Worm (Caenorhabditis elegans) whole organism, L4 larva: ENCODE measurements around the gene nmr-1.

Experiments
- D1046.2 ChIP-seq: fragments of 200-800 bp; sonication (Bioruptor generic); IDR thresholded peaks from 2 replicates; pipeline ENCODE4 v1.3.6; 2022; ENCODE audit warnings: missing genetic modification characterization, missing compliant biosample characterization
- F49E8.2 ChIP-seq: sonication (generic microtip); optimal IDR thresholded peaks from 2 replicates; lab custom pipeline; 2016; ENCODE audit warnings: missing compliant biosample characterization, mild to moderate bottlenecking, missing genetic modification characterization, borderline replicate concordance
- Y105C5A.15 ChIP-seq: fragments of 200-800 bp; sonication (Bioruptor generic); IDR thresholded peaks from 2 replicates; pipeline ENCODE4 v1.3.6; 2022; ENCODE audit warnings: missing genetic modification characterization, missing compliant biosample characterization
- Y75B8A.6 ChIP-seq: fragments of 200-800 bp; sonication (Bioruptor generic); IDR thresholded peaks from 2 replicates; pipeline ENCODE4 v1.3.6; 2022; ENCODE audit warnings: missing genetic modification reagents, missing genetic modification characterization, missing compliant biosample characterization
- ZK337.2 ChIP-seq: fragments of 200-800 bp; sonication (Bioruptor generic); IDR thresholded peaks from 2 replicates; pipeline ENCODE4 v1.3.6; 2022; ENCODE audit warnings: missing genetic modification reagents, missing genetic modification characterization, missing compliant biosample characterization
- ZK546.5 ChIP-seq, 2 experiments: sonication (generic microtip); optimal IDR thresholded peaks; 2 replicates each; lab custom pipeline; 2017; ENCODE audit warnings: missing biosample characterization in 2 of 2, missing genetic modification characterization in 2 of 2
- aha-1 ChIP-seq: fragments of 150-350 bp; peaks from one replicate; lab custom pipeline; 2014; ENCODE audit warnings: missing biosample characterization, missing genetic modification characterization
- ceh-82 ChIP-seq: sonication (generic microtip); optimal IDR thresholded peaks from 2 replicates; lab custom pipeline; 2017; ENCODE audit warnings: missing biosample characterization, missing genetic modification characterization
- ces-1 ChIP-seq: fragments of 150-350 bp; sonication (generic microtip); optimal IDR thresholded peaks from 4 replicates; lab custom pipeline; 2014; ENCODE audit warnings: missing biosample characterization, missing genetic modification reagents, missing genetic modification characterization
- cey-2 ChIP-seq: sonication (generic microtip); optimal IDR thresholded peaks from 3 replicates; lab custom pipeline; 2017; ENCODE audit warnings: missing genetic modification characterization, mild to moderate bottlenecking, missing compliant biosample characterization, antibody characterized with exemption, borderline replicate concordance; ENCODE audit not compliant: insufficient read depth
- daf-12 ChIP-seq: fragments of 150-350 bp; optimal IDR thresholded peaks from 2 replicates; lab custom pipeline; 2014; ENCODE audit warnings: missing biosample characterization, missing genetic modification reagents, missing genetic modification characterization
- daf-16 ChIP-seq, 3 experiments: sonication (generic microtip); optimal IDR thresholded peaks; 2 replicates each; lab custom pipeline; 2016 to 2017; ENCODE audit warnings: missing genetic modification characterization in 3 of 3, missing genetic modification reagents in 3 of 3, mild to moderate bottlenecking in 2 of 3, missing compliant biosample characterization in 2 of 3, missing biosample characterization in 1 of 3, moderate library complexity in 1 of 3
- daf-19 ChIP-seq: fragments of 200-800 bp; sonication (Bioruptor generic); conservative IDR thresholded peaks from 2 replicates; pipeline ENCODE4 v1.3.6; 2022; ENCODE audit warnings: missing genetic modification characterization, missing compliant biosample characterization
- dmd-6 ChIP-seq: fragments of 200-800 bp; sonication (Bioruptor generic); IDR thresholded peaks from 2 replicates; pipeline ENCODE4 v1.3.6; 2022; ENCODE audit warnings: missing genetic modification reagents, missing genetic modification characterization, missing compliant biosample characterization
- duxl-1 ChIP-seq: sonication (generic microtip); optimal IDR thresholded peaks from 2 replicates; lab custom pipeline; 2016; ENCODE audit warnings: mild to moderate bottlenecking, missing genetic modification characterization, moderate library complexity, missing compliant biosample characterization; ENCODE audit not compliant: poor library complexity
- dve-1 ChIP-seq: sonication (generic microtip); optimal IDR thresholded peaks from 2 replicates; lab custom pipeline; 2017; ENCODE audit warnings: antibody characterized with exemption, mild to moderate bottlenecking, missing genetic modification characterization, missing compliant biosample characterization; ENCODE audit not compliant: insufficient read depth
- hlh-30 ChIP-seq: sonication (generic microtip); optimal IDR thresholded peaks from 2 replicates; lab custom pipeline; 2017; ENCODE audit warnings: antibody characterized with exemption, mild to moderate bottlenecking, missing genetic modification characterization, missing compliant biosample characterization; ENCODE audit not compliant: insufficient read depth
- lin-1 ChIP-seq: fragments of 200-800 bp; sonication (Bioruptor generic); IDR thresholded peaks from 2 replicates; pipeline ENCODE4 v1.3.6; 2022; ENCODE audit warnings: missing genetic modification reagents, missing genetic modification characterization, missing compliant biosample characterization
- lin-38 ChIP-seq: fragments of 200-800 bp; sonication (Bioruptor generic); IDR thresholded peaks from 2 replicates; pipeline ENCODE4 v1.3.6; 2022; ENCODE audit warnings: missing genetic modification reagents, missing genetic modification characterization, missing compliant biosample characterization
- mxl-3 ChIP-seq: fragments of 200-800 bp; sonication (Bioruptor generic); optimal IDR thresholded peaks from 2 replicates; lab custom pipeline; 2018; ENCODE audit warnings: mild to moderate bottlenecking, missing genetic modification characterization, missing compliant biosample characterization
- nhr-111 ChIP-seq: fragments of 200-800 bp; sonication (Bioruptor generic); optimal IDR thresholded peaks from 2 replicates; lab custom pipeline; 2018; ENCODE audit warnings: mild to moderate bottlenecking, missing genetic modification characterization, missing compliant biosample characterization
- nhr-28 ChIP-seq: fragments of 150-350 bp; optimal IDR thresholded peaks from 2 replicates; lab custom pipeline; 2014; ENCODE audit warnings: missing biosample characterization, missing genetic modification characterization
- nhr-48 ChIP-seq: sonication (generic microtip); optimal IDR thresholded peaks from 2 replicates; lab custom pipeline; 2016; ENCODE audit warnings: mild to moderate bottlenecking, missing genetic modification characterization, missing compliant biosample characterization
- nhr-6 ChIP-seq: fragments of 150-350 bp; optimal IDR thresholded peaks from 2 replicates; lab custom pipeline; 2014; ENCODE audit warnings: missing biosample characterization, missing genetic modification characterization
- pha-4 ChIP-seq, 2 experiments: fragments of 150-350 bp in 1 of 2; fragments of 200-800 bp in 1 of 2; sonication (Bioruptor generic) in 1 of 2; IDR thresholded peaks in 1 of 2; optimal IDR thresholded peaks in 1 of 2; 2 replicates each; pipeline versions ENCODE4 v1.3.6 to Lab custom; 2014 to 2022; ENCODE audit warnings: missing genetic modification characterization in 2 of 2, missing genetic modification reagents in 2 of 2, missing biosample characterization in 1 of 2, missing compliant biosample characterization in 1 of 2
- snpc-1.2 ChIP-seq: fragments of 200-800 bp; sonication (Bioruptor generic); IDR thresholded peaks from 2 replicates; pipeline ENCODE4 v1.3.6; 2022; ENCODE audit warnings: missing genetic modification reagents, missing genetic modification characterization, missing compliant biosample characterization
- spr-3 ChIP-seq: fragments of 200-800 bp; sonication (Bioruptor generic); optimal IDR thresholded peaks from 2 replicates; lab custom pipeline; 2018; ENCODE audit warnings: mild to moderate bottlenecking, missing genetic modification characterization, missing compliant biosample characterization
- unc-130 ChIP-seq: sonication (generic microtip); optimal IDR thresholded peaks from 2 replicates; lab custom pipeline; 2016; ENCODE audit warnings: missing genetic modification reagents, missing genetic modification characterization, missing compliant biosample characterization
- unc-39 ChIP-seq: sonication (generic microtip); optimal IDR thresholded peaks from 2 replicates; lab custom pipeline; 2017; ENCODE audit warnings: missing biosample characterization, missing genetic modification characterization
- unc-62 ChIP-seq, 3 experiments: fragments of 150-350 bp in 1 of 3; sonication (generic microtip); optimal IDR thresholded peaks in 2 of 3; peaks in 1 of 3; 1 replicate in 1 of 3; 2 replicates in 2 of 3; lab custom pipeline; 2014 to 2017; ENCODE audit warnings: missing biosample characterization in 3 of 3, missing genetic modification characterization in 3 of 3, missing genetic modification reagents in 3 of 3, missing genotype in 1 of 3
- vab-7 ChIP-seq: fragments of 200-800 bp; sonication (Bioruptor generic); IDR thresholded peaks from 2 replicates; pipeline ENCODE4 v1.3.6; 2022; ENCODE audit warnings: missing genetic modification reagents, missing genetic modification characterization, missing compliant biosample characterization
- zfp-2 ChIP-seq: sonication (generic microtip); optimal IDR thresholded peaks from 2 replicates; lab custom pipeline; 2016; ENCODE audit warnings: mild to moderate bottlenecking, missing genetic modification characterization, missing compliant biosample characterization

The nmr-1 gene

DNA sequence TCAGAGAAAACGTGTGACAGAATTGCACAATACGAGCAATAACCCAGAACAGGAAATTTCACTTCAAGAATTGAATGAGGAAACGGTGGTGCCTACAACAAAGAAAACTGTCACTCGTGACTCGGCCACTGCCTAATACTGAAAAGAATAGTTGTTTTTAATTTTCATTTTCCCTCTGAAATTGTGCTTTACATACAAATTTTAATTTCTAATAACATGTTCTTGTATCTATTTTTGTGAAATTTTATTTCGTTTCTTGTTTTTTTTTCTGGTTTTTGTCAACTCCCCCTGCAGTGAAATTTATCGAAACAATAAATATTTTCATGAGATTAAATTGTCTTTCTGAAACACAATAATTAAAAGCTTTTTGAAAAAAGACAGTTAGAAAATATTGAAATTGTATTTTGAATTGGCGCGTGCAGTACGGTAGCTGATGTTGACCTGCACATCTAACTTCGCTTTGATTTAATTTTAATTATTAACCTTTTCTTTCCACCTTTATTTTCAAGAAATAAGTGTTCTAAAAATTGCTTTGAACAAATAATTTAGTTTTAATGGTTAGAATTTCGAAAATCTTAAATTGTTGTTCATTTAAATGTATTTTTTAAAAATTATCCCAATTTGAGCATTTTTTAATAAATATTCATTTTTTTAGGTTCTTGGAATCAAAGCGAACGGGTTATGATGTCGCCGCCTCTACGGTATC lies 9.4 kb upstream of the nmr-1 start, which contains the start of gene daz-1:
Gene daz-1 (plus strand): TSS at position 656 of the 706 bp plus-strand sequence.
- TF ChIP-seq unc-62 (GFP tag; optimal IDR thresholded peaks at IDR 0.05 in 1 of 2; lab: Kevin White, UChicago) (peak in 1 of 2 experiments; percentile 91), unc-62 (tag; optimal IDR thresholded peaks at IDR 0.05; lab: Kevin White, UChicago) (no peak), unc-130 (GFP tag; lab: Kevin White, UChicago) (peak; percentile 18), snpc-1.2 (GFP tag; lab: Robert Waterston, UW) (no peak)
- TF ChIP-seq, all 104 proteins: peak for 2

DNA sequence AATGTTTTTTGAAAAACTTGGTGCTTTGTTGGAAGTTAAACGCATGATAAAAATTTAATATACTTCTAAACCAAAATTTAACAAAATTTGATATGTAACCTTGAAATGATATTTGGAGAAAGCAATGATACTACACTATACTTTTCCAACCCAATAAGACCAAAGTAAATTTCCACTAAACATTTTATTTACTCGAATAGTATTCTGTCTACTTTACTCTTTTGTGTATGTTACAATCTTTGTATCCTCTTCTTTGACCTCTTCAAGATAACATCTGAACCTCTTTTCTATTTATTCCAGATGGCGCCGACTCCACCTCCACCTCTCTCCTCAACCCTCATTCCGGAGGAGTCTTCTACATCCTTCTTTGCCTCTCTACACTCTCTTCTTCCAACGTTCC lies 7.1 kb upstream of the nmr-1 start, which contains the start of gene dhs-5:
Gene dhs-5 (plus strand): TSS at position 301 of the 400 bp plus-strand sequence.
- no peak for TF ChIP-seq ceh-82
- TF ChIP-seq, all 104 proteins: peak for 0

DNA sequence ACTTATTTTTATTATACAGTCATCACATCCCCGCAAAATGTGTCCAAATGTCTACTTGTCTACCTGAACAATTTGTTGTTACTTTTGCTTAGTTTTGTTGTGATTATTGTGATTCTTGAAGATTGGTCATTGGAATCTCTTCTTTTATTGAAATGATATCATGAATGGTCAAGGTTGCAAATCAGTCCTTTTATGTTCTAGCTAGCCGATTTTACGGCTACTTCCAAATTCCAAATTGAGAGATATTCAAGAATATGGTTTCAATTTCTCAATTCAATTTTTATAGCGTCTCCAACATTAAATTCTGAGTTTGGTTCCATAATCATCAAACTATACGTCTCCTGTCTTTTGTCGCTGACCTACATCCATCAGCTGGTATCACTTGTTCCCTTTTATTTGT lies 4.9 kb upstream of the nmr-1 start:
- TF ChIP-seq nhr-48 (no peak), duxl-1 (tag; lab: Kevin White, UChicago) (no peak), aha-1 (tag; lab: Kevin White, UChicago) (peak; percentile 82), daf-12 (no peak), ces-1 (GFP tag; lab: Kevin White, UChicago) (no peak)
- TF ChIP-seq, all 104 proteins: peak for 1

DNA sequence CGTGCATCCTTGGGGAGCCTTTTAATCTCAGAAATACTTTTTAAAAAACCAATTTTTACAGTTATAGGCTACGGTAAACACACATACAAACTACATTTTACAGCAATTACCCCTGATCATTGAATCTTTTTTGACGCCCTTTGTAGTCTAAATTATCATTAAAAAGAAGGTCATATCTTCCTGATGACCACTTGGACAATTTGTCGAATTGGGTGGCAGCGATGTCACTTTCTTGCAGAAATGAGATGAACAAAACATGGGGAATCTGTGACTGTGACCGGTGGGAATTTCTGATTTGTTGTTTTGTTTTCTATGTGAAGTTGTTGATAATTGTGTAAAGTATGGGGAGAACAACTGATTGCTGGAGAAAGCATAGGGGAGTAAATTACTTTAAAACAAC lies 3.2 kb upstream of the nmr-1 start:
- TF ChIP-seq unc-62 (GFP tag; optimal IDR thresholded peaks at IDR 0.05 in 1 of 2; lab: Kevin White, UChicago) (peak in 1 of 2 experiments; percentile 82), unc-62 (tag; optimal IDR thresholded peaks at IDR 0.05; lab: Kevin White, UChicago) (no peak), unc-39 (no peak), daf-19 (GFP tag; lab: Robert Waterston, UW) (no peak), D1046.2 (no peak), nhr-111 (GFP tag; lab: Kevin White, UChicago) (no peak), aha-1 (tag; lab: Kevin White, UChicago) (no peak), Y75B8A.6 (GFP tag; lab: Robert Waterston, UW) (no peak), nhr-6 (no peak), cey-2 (tag; lab: Kevin White, UChicago) (no peak), nhr-28 (tag; lab: Kevin White, UChicago) (peak; percentile 79)

DNA sequence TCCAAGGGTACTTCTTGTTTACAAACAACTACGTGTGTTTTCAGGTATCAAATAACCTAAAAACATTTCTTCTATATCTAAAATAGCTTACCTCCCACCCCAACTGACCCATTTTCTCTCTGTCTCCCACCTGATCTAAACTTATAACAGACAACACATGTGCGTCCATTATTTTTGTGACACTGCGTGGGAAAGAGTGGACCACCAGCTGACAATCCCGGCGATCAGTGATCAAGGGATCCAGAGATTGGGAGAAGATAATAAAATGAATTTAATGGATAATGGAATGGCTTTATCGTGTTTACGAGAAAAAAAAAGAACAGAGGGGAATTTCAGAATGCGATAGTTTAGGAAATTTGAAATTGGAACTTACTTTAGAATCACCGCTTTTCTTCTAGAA lies 2.8 kb upstream of the nmr-1 start:
- TF ChIP-seq dmd-6 (GFP tag; lab: Robert Waterston, UW) (no peak), vab-7 (GFP tag; lab: Robert Waterston, UW) (no peak), F49E8.2 (tag; lab: Kevin White, UChicago) (no peak), daf-16 (GFP tag; optimal IDR thresholded peaks at IDR 0.05; lab: Kevin White, UChicago) (peak in 1 of 2 experiments; percentile 87), daf-16 (tag; optimal IDR thresholded peaks at IDR 0.05; lab: Kevin White, UChicago) (no peak), mxl-3 (peak; percentile 52)

DNA sequence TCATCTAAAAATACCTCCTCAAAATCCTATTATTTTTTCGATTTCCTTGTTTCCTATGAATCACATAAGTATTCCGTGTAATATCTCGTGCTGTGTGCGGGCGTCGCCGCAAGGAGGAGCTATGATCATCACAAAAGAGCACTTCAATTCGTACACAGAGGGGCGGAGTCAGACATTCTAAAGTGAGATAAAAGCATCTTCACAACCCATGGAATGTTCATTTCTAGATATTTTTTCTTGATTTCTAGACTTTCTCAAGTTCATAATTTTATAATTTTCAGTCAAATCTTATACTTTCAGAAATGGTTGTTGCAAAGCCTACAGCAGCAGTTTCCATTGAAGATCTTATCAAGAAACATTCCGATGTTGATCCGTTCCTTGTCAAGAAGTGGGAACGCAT lies 975 bp upstream of the nmr-1 start, which contains the start of gene cex-1:
Gene cex-1 (plus strand): TSS at position 301 of the 400 bp plus-strand sequence.
- TF ChIP-seq daf-16 (GFP tag; optimal IDR thresholded peaks at IDR 0.05; lab: Kevin White, UChicago) (no peak), daf-16 (tag; optimal IDR thresholded peaks at IDR 0.05; lab: Kevin White, UChicago) (no peak), dve-1 (tag; lab: Kevin White, UChicago) (no peak), spr-3 (GFP tag; lab: Kevin White, UChicago) (no peak)

DNA sequence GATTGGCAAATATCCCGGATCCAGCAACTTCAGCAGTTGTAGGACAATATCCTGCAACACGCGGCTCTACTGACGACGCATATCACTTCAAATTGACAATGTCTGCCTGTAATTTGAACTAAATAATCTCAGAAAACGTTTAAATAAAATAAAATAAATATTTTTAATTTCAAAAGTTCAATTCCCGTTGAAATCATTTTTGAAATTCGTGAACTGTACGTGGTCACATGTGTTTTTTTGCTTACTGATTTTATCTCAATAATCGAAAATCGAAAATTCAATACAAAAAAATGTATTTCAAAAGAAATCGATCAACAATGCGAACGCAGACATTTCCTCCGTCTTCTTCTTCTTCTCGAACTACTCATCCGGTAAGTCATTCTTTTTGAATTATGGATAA lies 8.8 kb downstream of the nmr-1 start, which contains the start of gene F07F6.1:
Gene F07F6.1 (plus strand): TSS at position 301 of the 400 bp plus-strand sequence.
- no peak for TF ChIP-seq pha-4 (GFP tag; IDR thresholded peaks at IDR 0.05; lab: Robert Waterston, UW)
- TF ChIP-seq pha-4 (tag; optimal IDR thresholded peaks at IDR 0.05; lab: Kevin White, UChicago), result no peak
- TF ChIP-seq hlh-30 (tag; lab: Kevin White, UChicago), result no peak
- TF ChIP-seq ZK546.5 (tag; optimal IDR thresholded peaks at IDR 0.05; lab: Kevin White, UChicago), result no peak
- TF ChIP-seq lin-38 (GFP tag; lab: Robert Waterston, UW), result no peak
- TF ChIP-seq Y105C5A.15, result no peak
- TF ChIP-seq zfp-2 (tag; lab: Kevin White, UChicago), result no peak
- TF ChIP-seq lin-1 (GFP tag; lab: Robert Waterston, UW), result no peak
- no peak for TF ChIP-seq ZK337.2
